Worm (Caenorhabditis elegans) whole organism, midembryonic: ENCODE results near the gene F07H5.13.

Source experiments
- flt-1 ChIP-seq: fragments of 200-800 bp; sonication (Bioruptor generic); IDR thresholded peaks from 2 replicates; pipeline ENCODE4 v1.3.6; 2022; ENCODE audit warnings: missing genetic modification characterization, missing compliant biosample characterization
- ztf-29 ChIP-seq: fragments of 200-800 bp; sonication (Bioruptor generic); IDR thresholded peaks from 2 replicates; pipeline ENCODE4 v1.3.6; 2022; ENCODE audit warnings: missing genetic modification reagents, missing genetic modification characterization, missing compliant biosample characterization

ce11 chrII:8806921-8807320 lies 16.6 kb downstream of the F07H5.13 start, which contains the start of gene pho-13:
- no peak for TF ChIP-seq ztf-29 (GFP tag; lab: Robert Waterston, UW)
- no peak for TF ChIP-seq flt-1
